Fruit fly (Drosophila melanogaster) whole organism, prepupa: ENCODE data around the gene CG31807.
A peak's percentile ranks its signal among the peaks of the same experiment; 100 is the strongest.

Experiments
- CG10631 ChIP-seq: fragments of 200-800 bp; sonication (Bioruptor generic); optimal IDR thresholded peaks from 2 replicates; lab custom pipeline; 2016; ENCODE audit warnings: missing biosample characterization, missing genetic modification characterization
- CG10669 ChIP-seq: fragments of 200-800 bp; sonication (Bioruptor generic); optimal IDR thresholded peaks from 3 replicates; lab custom pipeline; 2018; ENCODE audit warnings: missing biosample characterization, mild to moderate bottlenecking, missing genetic modification characterization, moderate library complexity
- CG11294 ChIP-seq: fragments of 200-800 bp; sonication (Bioruptor generic); IDR thresholded peaks from 2 replicates; pipeline ENCODE4 v1.3.6; 2022; ENCODE audit warnings: missing biosample characterization, missing genetic modification characterization
- CG11762 ChIP-seq: fragments of 200-800 bp; sonication (Bioruptor generic); optimal IDR thresholded peaks from 3 replicates; lab custom pipeline; 2016; ENCODE audit warnings: missing biosample characterization, missing genetic modification characterization; ENCODE audit not compliant: insufficient read depth
- CG11902 ChIP-seq: fragments of 200-800 bp; sonication (Bioruptor generic); optimal IDR thresholded peaks from 3 replicates; lab custom pipeline; 2016; ENCODE audit warnings: missing biosample characterization, missing genetic modification characterization
- CG15336 ChIP-seq: fragments of 200-800 bp; sonication (Bioruptor generic); IDR thresholded peaks from 2 replicates; pipeline ENCODE4 v1.3.6; 2022; ENCODE audit warnings: missing biosample characterization, missing genetic modification characterization
- CG1621 ChIP-seq: fragments of 200-800 bp; sonication (Bioruptor generic); optimal IDR thresholded peaks from 3 replicates; lab custom pipeline; 2018; ENCODE audit warnings: missing biosample characterization, mild to moderate bottlenecking, missing genetic modification characterization
- CG16779 ChIP-seq: fragments of 200-800 bp; sonication (Bioruptor generic); optimal IDR thresholded peaks from 3 replicates; lab custom pipeline; 2017; ENCODE audit warnings: missing biosample characterization, mild to moderate bottlenecking, missing genetic modification characterization
- CG3032 ChIP-seq: fragments of 200-800 bp; optimal IDR thresholded peaks from 2 replicates; lab custom pipeline; 2019; ENCODE audit warnings: missing biosample characterization, mild to moderate bottlenecking, missing genetic modification characterization, moderate library complexity
- CG31627 ChIP-seq: fragments of 200-800 bp; sonication (Bioruptor generic); optimal IDR thresholded peaks from 3 replicates; lab custom pipeline; 2016; ENCODE audit warnings: missing biosample characterization, missing genetic modification characterization
- CG32006 ChIP-seq: fragments of 200-800 bp; sonication (Bioruptor generic); optimal IDR thresholded peaks from 3 replicates; lab custom pipeline; 2017; ENCODE audit warnings: missing biosample characterization, mild to moderate bottlenecking, missing genetic modification characterization
- CG3919 ChIP-seq: fragments of 200-800 bp; sonication (Bioruptor generic); optimal IDR thresholded peaks from 3 replicates; lab custom pipeline; 2016; ENCODE audit warnings: missing biosample characterization, missing genetic modification characterization
- CG4318 ChIP-seq: fragments of 200-800 bp; sonication (Bioruptor generic); optimal IDR thresholded peaks from 3 replicates; lab custom pipeline; 2017; ENCODE audit warnings: missing biosample characterization, mild to moderate bottlenecking, missing genetic modification characterization
- CG6163 ChIP-seq: fragments of 200-800 bp; sonication (Bioruptor generic); IDR thresholded peaks from 3 replicates; pipeline ENCODE4 v1.3.6; 2022; ENCODE audit warnings: missing biosample characterization, missing genetic modification characterization
- CG6276 ChIP-seq: fragments of 200-800 bp; sonication (Bioruptor generic); optimal IDR thresholded peaks from 2 replicates; lab custom pipeline; 2017; ENCODE audit warnings: missing biosample characterization, mild to moderate bottlenecking, missing genetic modification characterization
- CG6792 ChIP-seq: fragments of 200-800 bp; sonication (Bioruptor generic); optimal IDR thresholded peaks from 3 replicates; lab custom pipeline; 2016; ENCODE audit warnings: missing biosample characterization, missing genetic modification characterization
- CG6808 ChIP-seq: fragments of 200-800 bp; sonication (Bioruptor generic); optimal IDR thresholded peaks from 3 replicates; lab custom pipeline; 2017; ENCODE audit warnings: missing biosample characterization, missing genetic modification characterization, mild to moderate bottlenecking, moderate library complexity, missing genetic modification reagents
- CG7368 ChIP-seq: fragments of 200-800 bp; sonication (Bioruptor generic); optimal IDR thresholded peaks from 3 replicates; lab custom pipeline; 2016; ENCODE audit warnings: missing biosample characterization, missing genetic modification characterization
- CG8119 ChIP-seq: fragments of 200-800 bp; sonication (Bioruptor generic); IDR thresholded peaks from 3 replicates; pipeline ENCODE4 v1.3.6; 2022; ENCODE audit warnings: missing biosample characterization, missing genetic modification characterization
- CG8319 ChIP-seq: fragments of 200-800 bp; sonication (Bioruptor generic); optimal IDR thresholded peaks from 3 replicates; lab custom pipeline; 2016; ENCODE audit warnings: missing biosample characterization, missing genetic modification characterization
- Eip75B ChIP-seq: fragments of 200-800 bp; sonication (Bioruptor generic); optimal IDR thresholded peaks from 3 replicates; lab custom pipeline; 2016; ENCODE audit warnings: missing biosample characterization, missing genetic modification characterization
- Eip78C ChIP-seq: fragments of 200-800 bp; sonication (Bioruptor generic); peaks from one replicate; lab custom pipeline; 2016; ENCODE audit warnings: missing biosample characterization, missing genetic modification characterization
- Gug ChIP-seq: fragments of 200-800 bp; sonication (Bioruptor generic); IDR thresholded peaks from 2 replicates; pipeline ENCODE4 v1.3.6; 2022; ENCODE audit warnings: missing biosample characterization, missing genetic modification characterization
- Hr38 ChIP-seq: sonication (Bioruptor generic); optimal IDR thresholded peaks from 2 replicates; lab custom pipeline; 2016; ENCODE audit warnings: missing biosample characterization, missing genetic modification characterization
- Hr39 ChIP-seq: fragments of 200-800 bp; sonication (Bioruptor generic); optimal IDR thresholded peaks from 2 replicates; lab custom pipeline; 2016; ENCODE audit warnings: missing biosample characterization, missing genetic modification characterization
- OdsH ChIP-seq: fragments of 200-800 bp; sonication (Bioruptor generic); optimal IDR thresholded peaks from 3 replicates; lab custom pipeline; 2016; ENCODE audit warnings: missing biosample characterization, missing genetic modification characterization
- Smox ChIP-seq: fragments of 200-800 bp; sonication (Bioruptor generic); optimal IDR thresholded peaks from 3 replicates; lab custom pipeline; 2016; ENCODE audit warnings: missing biosample characterization, missing genetic modification characterization
- Sox102F ChIP-seq: fragments of 200-800 bp; sonication (Bioruptor generic); optimal IDR thresholded peaks from 2 replicates; lab custom pipeline; 2016; ENCODE audit warnings: missing biosample characterization, mild to moderate bottlenecking, missing genetic modification characterization
- achi ChIP-seq: fragments of 200-800 bp; sonication (Bioruptor generic); optimal IDR thresholded peaks from 3 replicates; lab custom pipeline; 2016; ENCODE audit warnings: missing biosample characterization, missing genetic modification characterization
- acj6 ChIP-seq: fragments of 200-800 bp; sonication (Bioruptor generic); optimal IDR thresholded peaks from 3 replicates; lab custom pipeline; 2016; ENCODE audit warnings: missing biosample characterization, missing genetic modification characterization
- cyc ChIP-seq: fragments of 200-800 bp; sonication (Bioruptor generic); optimal IDR thresholded peaks from 3 replicates; lab custom pipeline; 2016; ENCODE audit warnings: missing biosample characterization, missing genetic modification characterization
- dac ChIP-seq: fragments of 200-800 bp; sonication (Bioruptor generic); optimal IDR thresholded peaks from 2 replicates; lab custom pipeline; 2017; ENCODE audit warnings: missing biosample characterization, mild to moderate bottlenecking, missing genetic modification characterization
- eg ChIP-seq: fragments of 200-800 bp; sonication (Bioruptor generic); IDR thresholded peaks from 3 replicates; pipeline ENCODE4 v1.3.6; 2022; ENCODE audit warnings: missing biosample characterization, missing genetic modification characterization
- esn ChIP-seq: fragments of 200-800 bp; sonication (Bioruptor generic); optimal IDR thresholded peaks from 2 replicates; lab custom pipeline; 2016; ENCODE audit warnings: missing biosample characterization, mild to moderate bottlenecking, missing genetic modification characterization, moderate library complexity
- fd85E ChIP-seq: fragments of 200-800 bp; sonication (Bioruptor generic); optimal IDR thresholded peaks from 3 replicates; lab custom pipeline; 2016; ENCODE audit warnings: missing biosample characterization, missing genetic modification characterization
- lz ChIP-seq: fragments of 200-800 bp; sonication (Bioruptor generic); optimal IDR thresholded peaks from 3 replicates; lab custom pipeline; 2016; ENCODE audit warnings: missing biosample characterization, missing genetic modification characterization
- pdm3 ChIP-seq: fragments of 200-800 bp; sonication (Bioruptor generic); optimal IDR thresholded peaks from 3 replicates; lab custom pipeline; 2016; ENCODE audit warnings: missing biosample characterization, missing genetic modification characterization
- salr ChIP-seq, 2 experiments: fragments of 200-800 bp; sonication (Bioruptor generic); optimal IDR thresholded peaks; 3 replicates each; lab custom pipeline; 2016 to 2018; ENCODE audit warnings: missing biosample characterization in 2 of 2, missing genetic modification characterization in 2 of 2, mild to moderate bottlenecking in 1 of 2
- spab ChIP-seq: fragments of 200-800 bp; sonication (Bioruptor generic); optimal IDR thresholded peaks from 2 replicates; lab custom pipeline; 2017; ENCODE audit warnings: missing biosample characterization, mild to moderate bottlenecking, missing genetic modification characterization, missing genetic modification reagents
- ss ChIP-seq, 2 experiments: fragments of 200-800 bp; sonication (Bioruptor generic); optimal IDR thresholded peaks; 2 replicates in 1 of 2; 3 replicates in 1 of 2; lab custom pipeline; 2017 to 2018; ENCODE audit warnings: mild to moderate bottlenecking in 2 of 2, missing biosample characterization in 2 of 2, missing genetic modification characterization in 2 of 2, moderate library complexity in 1 of 2
- topi ChIP-seq: fragments of 200-800 bp; sonication (Bioruptor generic); optimal IDR thresholded peaks from 3 replicates; lab custom pipeline; 2016; ENCODE audit warnings: missing biosample characterization, missing genetic modification characterization
- vri ChIP-seq: fragments of 200-800 bp; sonication (Bioruptor generic); optimal IDR thresholded peaks from 3 replicates; lab custom pipeline; 2016; ENCODE audit warnings: missing biosample characterization, mild to moderate bottlenecking, missing genetic modification characterization

The CG31807 gene

dm6 chr2L:16718446-16719173, 34.8 kb upstream of the CG31807 start:
- TF ChIP-seq CG15336 (peak; percentile 54; the same call in 1 of the 2 replicates), eg (GFP tag; lab: Robert Waterston, UW) (peak; percentile 45; the same call in 2 of the 3 replicates), CG6163 (GFP tag; lab: Robert Waterston, UW) (0 out of 3 replicates have a peak, but pooled peaks have one; percentile 8), CG10631 (GFP tag; lab: Kevin White, UChicago) (no peak), Gug (GFP tag; lab: Robert Waterston, UW) (0 out of 2 replicates have a peak, but pooled peaks have one; percentile 14), Eip78C (GFP tag; lab: Kevin White, UChicago) (peak; percentile 26), CG8119 (GFP tag; lab: Robert Waterston, UW) (peak; percentile 43; the same call in 2 of the 3 replicates), CG6276 (GFP tag; lab: Kevin White, UChicago) (peak; percentile 47), topi (no peak), CG32006 (GFP tag; lab: Kevin White, UChicago) (peak; percentile 23), CG31627 (GFP tag; lab: Kevin White, UChicago) (no peak)

DNA sequence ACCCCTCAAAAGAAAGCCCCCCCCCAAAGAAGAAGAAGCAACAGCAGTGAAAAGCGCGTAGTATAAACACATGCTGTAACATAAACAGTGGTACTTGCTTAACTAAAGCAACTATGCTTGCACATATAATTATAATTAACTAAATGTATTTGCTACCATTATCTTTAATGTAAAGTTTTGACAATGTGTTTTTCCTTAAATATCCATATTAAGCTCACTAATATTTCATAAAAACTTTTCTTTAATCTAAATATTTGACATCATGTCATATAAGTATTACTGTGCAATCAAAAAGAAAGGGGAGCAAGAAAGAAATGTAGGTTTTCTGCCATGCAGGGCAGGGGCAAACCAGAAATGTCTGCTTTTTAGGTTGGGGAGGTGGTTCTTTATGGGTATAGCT, 33.0 kb upstream of the CG31807 start:
- TF ChIP-seq Hr39 (GFP tag; lab: Kevin White, UChicago) (no peak), acj6 (GFP tag; lab: Kevin White, UChicago) (no peak), CG3032 (tag; lab: Kevin White, UChicago) (no peak), eg (GFP tag; lab: Robert Waterston, UW) (peak; percentile 67)

DNA sequence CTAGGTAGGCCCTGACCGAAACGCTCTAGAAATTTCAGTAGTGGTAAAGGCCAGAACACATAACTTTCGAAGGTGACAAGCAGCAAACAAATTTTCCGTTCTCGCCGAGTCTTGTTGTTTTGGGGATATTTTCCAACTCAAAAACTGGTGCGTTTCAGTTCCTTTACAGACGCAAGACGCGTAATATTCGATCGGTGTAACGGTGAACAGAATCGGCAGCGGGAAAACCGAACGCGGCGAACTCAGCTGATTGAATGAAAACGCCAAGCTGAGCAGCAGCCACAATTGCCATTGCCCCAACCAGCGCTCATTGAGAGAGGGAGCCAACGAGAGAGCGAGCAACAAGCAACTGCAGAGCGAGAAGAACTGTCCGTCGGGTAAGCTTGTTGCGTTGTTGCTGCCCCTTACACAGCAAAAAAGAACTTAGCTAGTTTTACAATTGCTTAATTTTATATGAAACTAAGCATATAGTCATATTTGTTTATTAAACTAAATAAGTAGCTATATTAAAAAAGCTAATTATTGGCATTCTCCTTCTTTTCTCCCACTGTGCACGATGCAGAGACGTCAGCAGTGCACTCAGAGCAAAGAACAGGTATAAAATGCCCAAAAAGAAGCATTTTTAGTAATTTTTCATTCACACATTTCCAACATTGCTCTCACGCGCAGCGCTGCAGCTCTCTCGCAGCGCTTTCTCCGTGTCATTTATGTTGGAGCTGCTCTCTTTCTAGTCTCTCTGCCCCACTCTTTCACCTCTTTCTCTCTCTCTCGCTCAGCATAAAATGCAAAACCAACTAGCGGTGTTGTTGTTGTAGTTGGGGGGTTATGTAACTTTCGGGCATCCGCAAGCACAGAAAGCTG, 32.3 kb upstream of the CG31807 start, which contains the start of the genes Cyt-c-d and CG31808:
Gene Cyt-c-d (plus strand): TSS at position 51 of the 861 bp plus-strand sequence.
Gene CG31808 (minus strand): TSS at position 355 of the 861 bp plus-strand sequence.
- TF ChIP-seq dac (GFP tag; lab: Kevin White, UChicago) (peak; percentile 99), CG11762 (GFP tag; lab: Kevin White, UChicago) (peak; percentile 95), Smox (peak; percentile 96), CG6792 (GFP tag; lab: Kevin White, UChicago) (peak; percentile 97), CG3919 (GFP tag; lab: Kevin White, UChicago) (peak; percentile 99), spab (GFP tag; lab: Kevin White, UChicago) (peak; percentile 94), CG3032 (tag; lab: Kevin White, UChicago) (peak; percentile 94), CG1621 (tag; lab: Kevin White, UChicago) (peak; percentile 92), CG16779 (tag; lab: Kevin White, UChicago) (peak; percentile 95), esn (peak; percentile 98), CG10631 (GFP tag; lab: Kevin White, UChicago) (peak; percentile 97), CG6276 (GFP tag; lab: Kevin White, UChicago) (peak; percentile 99), CG6808 (GFP tag; lab: Kevin White, UChicago) (peak; percentile 92), Eip78C (GFP tag; lab: Kevin White, UChicago) (peak; percentile 100), CG4318 (GFP tag; lab: Kevin White, UChicago) (peak; percentile 98), CG11294 (peak; percentile 97), achi (GFP tag; lab: Kevin White, UChicago) (peak; percentile 97), vri (GFP tag; lab: Kevin White, UChicago) (peak; percentile 95), cyc (GFP tag; lab: Kevin White, UChicago) (peak; percentile 97), CG8119 (GFP tag; lab: Robert Waterston, UW) (peak; percentile 99), salr (GFP tag; optimal IDR thresholded peaks at IDR 0.05; lab: Kevin White, UChicago) (peak; percentile 82 to 98), CG11902 (GFP tag; lab: Kevin White, UChicago) (peak; percentile 90), CG7368 (GFP tag; lab: Kevin White, UChicago) (peak; percentile 95), OdsH (GFP tag; lab: Kevin White, UChicago) (peak; percentile 98), CG31627 (GFP tag; lab: Kevin White, UChicago) (peak; percentile 95), Hr38 (GFP tag; lab: Kevin White, UChicago) (peak; percentile 42), acj6 (GFP tag; lab: Kevin White, UChicago) (peak; percentile 98), pdm3 (GFP tag; lab: Kevin White, UChicago) (peak; percentile 98), lz (GFP tag; lab: Kevin White, UChicago) (peak; percentile 97), Hr39 (GFP tag; lab: Kevin White, UChicago) (peak; percentile 94), CG32006 (GFP tag; lab: Kevin White, UChicago) (peak; percentile 99), Sox102F (GFP tag; lab: Kevin White, UChicago) (peak; percentile 97), CG8319 (GFP tag; lab: Kevin White, UChicago) (peak; percentile 88), CG10669 (GFP tag; lab: Kevin White, UChicago) (peak; percentile 94), ss (GFP tag; optimal IDR thresholded peaks at IDR 0.05; lab: Kevin White, UChicago) (peak; percentile 91), fd85E (GFP tag; lab: Kevin White, UChicago) (peak; percentile 93), CG6163 (GFP tag; lab: Robert Waterston, UW) (peak; percentile 99), Eip75B (GFP tag; lab: Kevin White, UChicago) (peak; percentile 96)
